Fruit fly (Drosophila melanogaster): ENCODE measurements around the gene CG14391.
A peak's percentile ranks its signal among the peaks of the same experiment; 100 is the strongest.

Gene CG14391

dm6 chr3R:12719627-12720343, 25.1 kb upstream of the CG14391 start (continued):
- TF ChIP-seq CG18619 (GFP tag; optimal IDR thresholded peaks at IDR 0.05) (peak; percentile 5), CG16863 (GFP tag; optimal IDR thresholded peaks at IDR 0.05) (no peak), CoRest (tag; optimal IDR thresholded peaks at IDR 0.05) (peak; percentile 23), Fer3 (tag; optimal IDR thresholded peaks at IDR 0.05) (peak; percentile 42), mirr (GFP tag; optimal IDR thresholded peaks at IDR 0.05) (peak; percentile 9), CG6765 (GFP tag; optimal IDR thresholded peaks at IDR 0.05) (peak; percentile 11), CG17829 (tag; optimal IDR thresholded peaks at IDR 0.05) (peak; percentile 40), Sox102F (GFP tag; optimal IDR thresholded peaks at IDR 0.05) (peak; percentile 43), CG3281 (GFP tag; optimal IDR thresholded peaks at IDR 0.05) (peak; percentile 71), Side (GFP tag; optimal IDR thresholded peaks at IDR 0.05) (no peak), Oli (tag; optimal IDR thresholded peaks at IDR 0.05) (peak; percentile 36), ewg (GFP tag; optimal IDR thresholded peaks at IDR 0.05) (no peak), dmrt99B (tag; optimal IDR thresholded peaks at IDR 0.05) (peak; percentile 57), kah (GFP tag; optimal IDR thresholded peaks at IDR 0.05) (no peak), exex (tag; optimal IDR thresholded peaks at IDR 0.05) (peak; percentile 4), lola (GFP tag; optimal IDR thresholded peaks at IDR 0.05) (peak in 1 of 3 experiments; percentile 12), E2f2 (GFP tag; IDR thresholded peaks at IDR 0.05) (0 out of 2 replicates have a peak, but pooled peaks have one; percentile 17), gcm2 (GFP tag; optimal IDR thresholded peaks at IDR 0.05) (no peak), fd3F (GFP tag; optimal IDR thresholded peaks at IDR 0.05) (no peak), CG12769 (tag; optimal IDR thresholded peaks at IDR 0.05) (peak; percentile 57), CG2678 (tag; optimal IDR thresholded peaks at IDR 0.05) (peak; percentile 73), B-H2 (GFP tag; optimal IDR thresholded peaks at IDR 0.05) (peak; percentile 9), CG7372 (GFP tag; IDR thresholded peaks at IDR 0.05) (no peak), ftz-f1 (GFP tag; optimal IDR thresholded peaks at IDR 0.05) (peak; percentile 17), CG8281 (tag; optimal IDR thresholded peaks at IDR 0.05) (peak; percentile 28), Bgb (GFP tag; IDR thresholded peaks at IDR 0.05; ENCODE audit: partially characterized antibody) (no peak), hkb (optimal IDR thresholded peaks at IDR 0.05) (no peak), hkb (GFP tag; IDR thresholded peaks at IDR 0.05) (0 out of 2 replicates have a peak, but pooled peaks have one; percentile 15), sisA (GFP tag; IDR thresholded peaks at IDR 0.05) (no peak), Drgx (GFP tag; IDR thresholded peaks at IDR 0.05) (peak; percentile 33; the same call in 1 of the 2 replicates), CG3163 (GFP tag; optimal IDR thresholded peaks at IDR 0.05) (peak; percentile 86), sd (tag; optimal IDR thresholded peaks at IDR 0.05) (peak; percentile 38), trem (tag; optimal IDR thresholded peaks at IDR 0.05) (peak; percentile 17), odd (GFP tag; optimal IDR thresholded peaks at IDR 0.05) (no peak), rib (GFP tag; IDR thresholded peaks at IDR 0.05) (peak; percentile 84; the same call in 1 of the 2 replicates), PHDP (tag; optimal IDR thresholded peaks at IDR 0.05) (peak; percentile 35), gem (tag; optimal IDR thresholded peaks at IDR 0.05) (peak; percentile 69), gsb-n (tag; optimal IDR thresholded peaks at IDR 0.05) (no peak), gcm (GFP tag; optimal IDR thresholded peaks at IDR 0.05) (peak; percentile 29), ERR (GFP tag; optimal IDR thresholded peaks at IDR 0.05) (peak; percentile 41), repo (GFP tag; optimal IDR thresholded peaks at IDR 0.05) (no peak), CG10209 (GFP tag; optimal IDR thresholded peaks at IDR 0.05) (peak; percentile 2), CG9727 (GFP tag; optimal IDR thresholded peaks at IDR 0.05) (peak; percentile 32), CG12659 (GFP tag; optimal IDR thresholded peaks at IDR 0.05) (peak; percentile 24), CG3726 (GFP tag; IDR thresholded peaks at IDR 0.05) (no peak), pum (GFP tag; optimal IDR thresholded peaks at IDR 0.05) (no peak), HmgZ (tag; optimal IDR thresholded peaks at IDR 0.05) (peak; percentile 16), Hr3 (GFP tag; optimal IDR thresholded peaks at IDR 0.05) (peak; percentile 23)
